Worm (Caenorhabditis elegans) whole organism, L2 larva: ENCODE results near the gene C26B2.2.

Experiments
- aly-2 ChIP-seq: fragments of 150-350 bp; optimal IDR thresholded peaks from 2 replicates; lab custom pipeline; 2014; ENCODE audit warnings: missing biosample characterization, missing genetic modification characterization
- elt-1 ChIP-seq: fragments of 150-350 bp; optimal IDR thresholded peaks from 2 replicates; lab custom pipeline; 2014; ENCODE audit warnings: missing biosample characterization, missing genetic modification characterization
- nhr-12 ChIP-seq: fragments of 150-350 bp; optimal IDR thresholded peaks from 2 replicates; lab custom pipeline; 2014; ENCODE audit warnings: missing biosample characterization, missing genetic modification characterization

DNA sequence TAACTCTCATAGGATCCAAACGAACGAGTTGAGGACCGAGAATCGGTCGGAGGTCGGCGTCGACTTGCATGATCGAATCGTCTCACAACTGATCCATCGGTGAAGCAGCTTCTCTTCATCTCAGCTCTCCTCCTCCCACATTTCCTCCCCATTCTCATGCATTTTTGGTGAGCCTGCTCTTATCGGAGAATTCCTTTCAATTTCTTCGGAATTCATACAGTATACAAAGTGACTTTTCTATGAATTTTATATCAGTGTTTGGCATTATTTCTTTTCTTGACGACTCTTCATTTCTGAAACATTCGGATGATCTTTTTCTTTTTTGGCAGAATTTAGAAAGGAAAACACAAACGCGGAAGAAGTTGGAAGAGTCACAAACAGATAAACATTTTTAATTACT is 34.8 kb downstream of the C26B2.2 start, which contains the start of gene mec-17:
- TF ChIP-seq elt-1 (tag; lab: Kevin White, UChicago) (no peak), aly-2 (tag; lab: Kevin White, UChicago) (no peak), nhr-12 (no peak)
